Fruit fly (Drosophila melanogaster): ENCODE results near the gene Yp2.

DNA sequence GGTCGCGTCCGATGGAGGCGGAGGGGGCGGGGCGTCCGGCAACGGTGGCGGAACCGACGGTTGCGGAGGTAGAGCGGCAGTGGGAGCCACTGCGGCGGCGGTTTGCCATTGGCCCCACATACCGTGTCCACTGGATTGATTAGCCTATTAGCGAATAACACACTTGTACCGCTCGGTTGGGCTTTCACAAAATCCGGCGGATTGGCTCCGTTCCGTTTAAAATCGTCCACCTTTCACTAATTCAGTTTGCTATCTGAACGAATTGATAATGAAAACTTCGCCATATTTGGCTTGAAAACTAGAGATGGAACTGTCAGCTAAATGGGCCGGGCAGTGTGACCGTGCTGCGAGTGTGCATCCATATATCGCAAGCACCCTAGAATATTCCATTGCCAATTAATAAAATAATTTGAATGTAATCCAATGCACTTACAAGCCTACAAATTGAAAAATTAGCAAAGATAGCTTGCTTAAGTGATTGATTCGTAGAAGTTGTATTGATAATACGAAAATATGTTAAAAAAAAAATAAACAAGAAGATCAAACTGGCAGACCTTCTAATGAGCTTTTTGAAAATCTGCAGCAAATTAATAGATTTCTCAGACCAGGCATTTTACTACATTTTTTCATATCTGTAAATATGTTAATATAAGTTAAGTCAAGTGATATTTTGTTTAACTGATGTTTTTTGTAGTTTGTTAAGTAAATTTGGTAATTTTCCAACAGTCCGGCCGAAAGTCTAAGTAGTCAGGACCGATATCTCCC is 29.9 kb upstream of the Yp2 start, which contains the start of gene ZAP3:
- TF ChIP-seq pan (optimal IDR thresholded peaks at IDR 0.05) (no peak), psq (optimal IDR thresholded peaks at IDR 0.05) (no peak), usp (GFP tag; optimal IDR thresholded peaks at IDR 0.05) (no peak), EcR (GFP tag; optimal IDR thresholded peaks at IDR 0.05) (no peak), Dll (optimal IDR thresholded peaks at IDR 0.05) (no peak), CG8478 (optimal IDR thresholded peaks at IDR 0.05) (no peak)

Data from whole organism.